Worm (Caenorhabditis elegans) whole organism, young adult: ENCODE measurements around the gene nprt-1.
A peak's percentile ranks its signal among the peaks of the same experiment; 100 is the strongest.

Experiments
- B0019.2 ChIP-seq: fragments of 200-800 bp; sonication (Bioruptor generic); conservative IDR thresholded peaks from 2 replicates; pipeline ENCODE4 v1.3.6; 2022; ENCODE audit warnings: missing genetic modification reagents, missing genetic modification characterization, missing compliant biosample characterization
- D2030.7 ChIP-seq: fragments of 200-800 bp; sonication (Bioruptor generic); IDR thresholded peaks from 2 replicates; pipeline ENCODE4 v1.3.6; 2022; ENCODE audit warnings: missing genetic modification reagents, missing genetic modification characterization, missing compliant biosample characterization
- F22D6.2 ChIP-seq: sonication (generic microtip); optimal IDR thresholded peaks from 2 replicates; lab custom pipeline; 2016; ENCODE audit warnings: mild to moderate bottlenecking, missing genetic modification characterization, missing compliant biosample characterization
- F33H1.4 ChIP-seq: fragments of 200-800 bp; sonication (Bioruptor generic); IDR thresholded peaks from 2 replicates; pipeline ENCODE4 v1.3.6; 2022; ENCODE audit warnings: missing genetic modification reagents, missing genetic modification characterization, missing compliant biosample characterization
- F49E8.2 ChIP-seq: sonication (generic microtip); optimal IDR thresholded peaks from 3 replicates; lab custom pipeline; 2017; ENCODE audit warnings: missing genetic modification characterization, mild to moderate bottlenecking, missing compliant biosample characterization, antibody characterized with exemption, moderate library complexity; ENCODE audit not compliant: insufficient read depth
- F52B5.7 ChIP-seq: sonication (generic microtip); optimal IDR thresholded peaks from 2 replicates; lab custom pipeline; 2016; ENCODE audit warnings: mild to moderate bottlenecking, missing genetic modification characterization, missing compliant biosample characterization
- T26A5.8 ChIP-seq: sonication (generic microtip); optimal IDR thresholded peaks from 2 replicates; lab custom pipeline; 2016; ENCODE audit warnings: missing genetic modification characterization, missing compliant biosample characterization
- Y53F4B.3 ChIP-seq: fragments of 200-800 bp; sonication (Bioruptor generic); IDR thresholded peaks from 2 replicates; pipeline ENCODE4 v1.3.6; 2022; ENCODE audit warnings: missing genetic modification reagents, missing genetic modification characterization, missing compliant biosample characterization
- Y56A3A.18 ChIP-seq: fragments of 200-800 bp; sonication (Bioruptor generic); IDR thresholded peaks from 2 replicates; pipeline ENCODE4 v1.3.6; 2022; ENCODE audit warnings: missing genetic modification reagents, missing genetic modification characterization, missing compliant biosample characterization
- ZK185.1 ChIP-seq: sonication (generic microtip); optimal IDR thresholded peaks from 2 replicates; lab custom pipeline; 2016; ENCODE audit warnings: mild to moderate bottlenecking, missing genetic modification characterization, missing compliant biosample characterization; ENCODE audit not compliant: poor library complexity, severe bottlenecking
- ama-1 ChIP-seq, 3 experiments: fragments of 150-350 bp in 1 of 3; sonication (generic microtip) in 2 of 3; optimal IDR thresholded peaks; 2 replicates each; lab custom pipeline; 2014 to 2018; ENCODE audit warnings: missing biosample characterization in 2 of 3, missing genetic modification characterization in 2 of 3, missing genetic modification reagents in 2 of 3
- aptf-2 ChIP-seq: fragments of 200-800 bp; sonication (Bioruptor generic); conservative IDR thresholded peaks from 2 replicates; pipeline ENCODE4 v1.3.6; 2022; ENCODE audit warnings: missing genetic modification reagents, missing genetic modification characterization, missing compliant biosample characterization
- aptf-3 ChIP-seq: fragments of 200-800 bp; sonication (Bioruptor generic); IDR thresholded peaks from 2 replicates; pipeline ENCODE4 v1.3.6; 2022; ENCODE audit warnings: missing genetic modification characterization, missing compliant biosample characterization
- atf-7 ChIP-seq: sonication (generic microtip); optimal IDR thresholded peaks from 2 replicates; lab custom pipeline; 2017; ENCODE audit warnings: mild to moderate bottlenecking, missing genetic modification characterization, missing compliant biosample characterization
- ccch-3 ChIP-seq: fragments of 200-800 bp; sonication (Bioruptor generic); optimal IDR thresholded peaks from 2 replicates; lab custom pipeline; 2018; ENCODE audit warnings: mild to moderate bottlenecking, missing genetic modification characterization, missing compliant biosample characterization
- ceh-27 ChIP-seq: fragments of 200-800 bp; sonication (Bioruptor generic); optimal IDR thresholded peaks from 2 replicates; lab custom pipeline; 2018; ENCODE audit warnings: mild to moderate bottlenecking, missing genetic modification characterization, moderate library complexity, missing compliant biosample characterization
- ceh-58 ChIP-seq: fragments of 200-800 bp; sonication (Bioruptor generic); IDR thresholded peaks from 2 replicates; pipeline ENCODE4 v1.3.6; 2022; ENCODE audit warnings: missing genetic modification characterization, missing compliant biosample characterization
- ceh-91 ChIP-seq: fragments of 200-800 bp; sonication (Bioruptor generic); IDR thresholded peaks from 2 replicates; pipeline ENCODE4 v1.3.6; 2022; ENCODE audit warnings: missing genetic modification reagents, missing genetic modification characterization, missing compliant biosample characterization
- dox-1 ChIP-seq: fragments of 200-800 bp; sonication (Bioruptor generic); IDR thresholded peaks from 2 replicates; pipeline ENCODE4 v1.3.6; 2022; ENCODE audit warnings: missing genetic modification reagents, missing genetic modification characterization, missing compliant biosample characterization
- egl-44 ChIP-seq: fragments of 200-800 bp; sonication (Bioruptor generic); IDR thresholded peaks from 2 replicates; pipeline ENCODE4 v1.3.6; 2022; ENCODE audit warnings: missing genetic modification reagents, missing genetic modification characterization, missing compliant biosample characterization
- ekl-4 ChIP-seq: fragments of 200-800 bp; sonication (Bioruptor generic); IDR thresholded peaks from 2 replicates; pipeline ENCODE4 v1.3.6; 2022; ENCODE audit warnings: missing genetic modification reagents, missing genetic modification characterization, missing compliant biosample characterization
- fkh-3 ChIP-seq: sonication (generic microtip); optimal IDR thresholded peaks from 2 replicates; lab custom pipeline; 2016; ENCODE audit warnings: mild to moderate bottlenecking, missing genetic modification characterization, missing compliant biosample characterization
- gei-17 ChIP-seq: fragments of 200-800 bp; sonication (Bioruptor generic); optimal IDR thresholded peaks from 2 replicates; lab custom pipeline; 2018; ENCODE audit warnings: mild to moderate bottlenecking, missing genetic modification characterization, missing compliant biosample characterization
- hlh-12 ChIP-seq: sonication (generic microtip); optimal IDR thresholded peaks from 2 replicates; lab custom pipeline; 2016; ENCODE audit warnings: missing genetic modification characterization, missing compliant biosample characterization
- hlh-26 ChIP-seq: fragments of 200-800 bp; sonication (Bioruptor generic); conservative IDR thresholded peaks from 2 replicates; pipeline ENCODE4 v1.3.6; 2022; ENCODE audit warnings: missing genetic modification reagents, missing genetic modification characterization, missing compliant biosample characterization
- hmg-20 ChIP-seq: fragments of 200-800 bp; sonication (Bioruptor generic); IDR thresholded peaks from 2 replicates; pipeline ENCODE4 v1.3.6; 2022; ENCODE audit warnings: missing genetic modification reagents, missing genetic modification characterization, missing compliant biosample characterization
- hsf-1 ChIP-seq: fragments of 200-800 bp; sonication (Bioruptor generic); IDR thresholded peaks from 2 replicates; pipeline ENCODE4 v1.3.6; 2022; ENCODE audit warnings: missing genetic modification reagents, missing genetic modification characterization, missing compliant biosample characterization
- let-526 ChIP-seq: fragments of 200-800 bp; sonication (Bioruptor generic); IDR thresholded peaks from 2 replicates; pipeline ENCODE4 v1.3.6; 2022; ENCODE audit warnings: missing genetic modification reagents, missing genetic modification characterization, missing compliant biosample characterization
- let-607 ChIP-seq, 2 experiments: fragments of 200-800 bp in 1 of 2; sonication (Bioruptor generic) in 1 of 2; sonication (generic microtip) in 1 of 2; optimal IDR thresholded peaks; 2 replicates each; lab custom pipeline; 2016 to 2018; ENCODE audit warnings: mild to moderate bottlenecking in 2 of 2, missing compliant biosample characterization in 2 of 2, missing genetic modification characterization in 2 of 2, moderate library complexity in 2 of 2, missing genotype in 1 of 2
- lin-40 ChIP-seq: sonication (generic microtip); optimal IDR thresholded peaks from 2 replicates; lab custom pipeline; 2016; ENCODE audit warnings: missing genetic modification characterization, mild to moderate bottlenecking, missing compliant biosample characterization, missing genotype, missing genetic modification reagents
- madf-10 ChIP-seq: sonication (generic microtip); optimal IDR thresholded peaks from 2 replicates; lab custom pipeline; 2016; ENCODE audit warnings: mild to moderate bottlenecking, missing genetic modification characterization, missing compliant biosample characterization
- madf-3 ChIP-seq: fragments of 200-800 bp; sonication (Bioruptor generic); IDR thresholded peaks from 2 replicates; pipeline ENCODE4 v1.3.6; 2022; ENCODE audit warnings: missing genetic modification reagents, missing genetic modification characterization, missing compliant biosample characterization
- madf-6 ChIP-seq: fragments of 200-800 bp; sonication (Bioruptor generic); IDR thresholded peaks from 2 replicates; pipeline ENCODE4 v1.3.6; 2022; ENCODE audit warnings: missing genetic modification reagents, missing genetic modification characterization, missing compliant biosample characterization
- madf-8 ChIP-seq: fragments of 200-800 bp; sonication (Bioruptor generic); conservative IDR thresholded peaks from 2 replicates; pipeline ENCODE4 v1.3.6; 2022; ENCODE audit warnings: missing genetic modification reagents, missing genetic modification characterization, missing compliant biosample characterization
- mcd-1 ChIP-seq: fragments of 200-800 bp; sonication (Bioruptor generic); IDR thresholded peaks from 2 replicates; pipeline ENCODE4 v1.3.6; 2022; ENCODE audit warnings: missing genetic modification reagents, missing genetic modification characterization, missing compliant biosample characterization
- mel-28 ChIP-seq: sonication (generic microtip); optimal IDR thresholded peaks from 2 replicates; lab custom pipeline; 2016; ENCODE audit warnings: borderline replicate concordance, mild to moderate bottlenecking, missing genetic modification characterization, missing compliant biosample characterization
- nfya-1 ChIP-seq: sonication (generic microtip); optimal IDR thresholded peaks from 2 replicates; lab custom pipeline; 2017; ENCODE audit warnings: antibody characterized with exemption, missing compliant biosample characterization, missing genetic modification characterization, borderline replicate concordance; ENCODE audit not compliant: insufficient read depth
- nhr-90 ChIP-seq: sonication (generic microtip); optimal IDR thresholded peaks from 2 replicates; lab custom pipeline; 2016; ENCODE audit warnings: missing genotype, mild to moderate bottlenecking, missing genetic modification characterization, missing compliant biosample characterization
- pbrm-1 ChIP-seq: fragments of 200-800 bp; sonication (Bioruptor generic); IDR thresholded peaks from 2 replicates; pipeline ENCODE4 v1.3.6; 2022; ENCODE audit warnings: missing genetic modification reagents, missing genetic modification characterization, missing compliant biosample characterization
- pha-4 ChIP-seq: fragments of 150-350 bp; sonication (generic microtip); optimal IDR thresholded peaks from 2 replicates; lab custom pipeline; 2014; ENCODE audit warnings: missing biosample characterization, missing genetic modification reagents, missing genetic modification characterization
- rpc-1 ChIP-seq, 2 experiments: fragments of 150-350 bp in 1 of 2; sonication (generic microtip) in 1 of 2; optimal IDR thresholded peaks; 2 replicates each; lab custom pipeline; 2014 to 2018; ENCODE audit warnings: missing biosample characterization in 1 of 2, missing genetic modification characterization in 1 of 2, missing genetic modification reagents in 1 of 2, missing genotype in 1 of 2
- sea-2 ChIP-seq: fragments of 200-800 bp; sonication (Bioruptor generic); IDR thresholded peaks from 2 replicates; pipeline ENCODE4 v1.3.6; 2022; ENCODE audit warnings: missing genetic modification characterization, missing compliant biosample characterization
- tbp1 ChIP-seq: fragments of 200-800 bp; sonication (Bioruptor generic); optimal IDR thresholded peaks from 2 replicates; lab custom pipeline; 2018; ENCODE audit warnings: mild to moderate bottlenecking, missing genetic modification characterization, missing compliant biosample characterization
- tbx-9 ChIP-seq: sonication (generic microtip); optimal IDR thresholded peaks from 2 replicates; lab custom pipeline; 2016; ENCODE audit warnings: borderline replicate concordance, missing genetic modification characterization, inconsistent platforms, missing compliant biosample characterization
- unc-130 ChIP-seq: sonication (generic microtip); optimal IDR thresholded peaks from 2 replicates; lab custom pipeline; 2016; ENCODE audit warnings: missing genetic modification reagents, missing genetic modification characterization, missing compliant biosample characterization
- zfh-2 ChIP-seq: fragments of 200-800 bp; sonication (Bioruptor generic); conservative IDR thresholded peaks from 2 replicates; pipeline ENCODE4 v1.3.6; 2022; ENCODE audit warnings: missing genetic modification reagents, missing genetic modification characterization, missing compliant biosample characterization
- zim-3 ChIP-seq: sonication (generic microtip); optimal IDR thresholded peaks from 2 replicates; lab custom pipeline; 2017; ENCODE audit warnings: mild to moderate bottlenecking, missing genetic modification characterization, moderate library complexity, missing compliant biosample characterization
- ztf-6 ChIP-seq: fragments of 200-800 bp; sonication (Bioruptor generic); IDR thresholded peaks from 2 replicates; pipeline ENCODE4 v1.3.6; 2022; ENCODE audit warnings: missing genetic modification reagents, missing genetic modification characterization, missing compliant biosample characterization

nprt-1 gene

ce11 chrIV:2928409-2928808 is 38.2 kb upstream of the nprt-1 start, which contains the start of gene manf-1 (continued):
- TF ChIP-seq T26A5.8 (tag; lab: Kevin White, UChicago) (no peak), zfh-2 (GFP tag; lab: Robert Waterston, UW) (no peak; the same call in 1 of the 2 replicates), Y56A3A.18 (no peak), ceh-27 (GFP tag; lab: Kevin White, UChicago) (no peak), fkh-3 (tag; lab: Kevin White, UChicago) (no peak), aptf-3 (GFP tag; lab: Robert Waterston, UW) (no peak), dox-1 (peak; percentile 64; the same call in 1 of the 2 replicates), unc-130 (GFP tag; lab: Kevin White, UChicago) (no peak), zim-3 (tag; lab: Kevin White, UChicago) (no peak), nhr-90 (no peak), F52B5.7 (tag; lab: Kevin White, UChicago) (no peak), rpc-1 (optimal IDR thresholded peaks at IDR 0.05; lab: Kevin White, UChicago) (no peak), rpc-1 (tag; optimal IDR thresholded peaks at IDR 0.05; lab: Kevin White, UChicago) (no peak), pbrm-1 (peak; percentile 77), tbp1 (peak; percentile 32), B0019.2 (GFP tag; lab: Robert Waterston, UW) (no peak), ztf-6 (no peak), let-607 (tag; optimal IDR thresholded peaks at IDR 0.05; lab: Kevin White, UChicago) (peak; percentile 78 to 88), F33H1.4 (GFP tag; lab: Robert Waterston, UW) (peak; percentile 61), let-526 (GFP tag; lab: Robert Waterston, UW) (no peak), egl-44 (GFP tag; lab: Robert Waterston, UW) (no peak), madf-6 (GFP tag; lab: Robert Waterston, UW) (peak; percentile 67; the same call in 1 of the 2 replicates), madf-10 (tag; lab: Kevin White, UChicago) (no peak), hmg-20 (GFP tag; lab: Robert Waterston, UW) (no peak), lin-40 (tag; lab: Kevin White, UChicago) (peak; percentile 75), madf-8 (GFP tag; lab: Robert Waterston, UW) (0 out of 2 replicates have a peak, but pooled peaks have one; percentile 12), Y53F4B.3 (GFP tag; lab: Robert Waterston, UW) (no peak), ekl-4 (GFP tag; lab: Robert Waterston, UW) (no peak), sea-2 (GFP tag; lab: Robert Waterston, UW) (no peak), mcd-1 (GFP tag; lab: Robert Waterston, UW) (peak; percentile 86), atf-7 (no peak), pha-4 (tag; lab: Kevin White, UChicago) (no peak), hlh-12 (tag; lab: Kevin White, UChicago) (no peak), mel-28 (tag; lab: Kevin White, UChicago) (no peak), tbx-9 (no peak), F49E8.2 (tag; lab: Kevin White, UChicago) (no peak), hsf-1 (GFP tag; lab: Robert Waterston, UW) (no peak), ccch-3 (no peak), D2030.7 (GFP tag; lab: Robert Waterston, UW) (0 out of 2 replicates have a peak, but pooled peaks have one; percentile 9), madf-3 (GFP tag; lab: Robert Waterston, UW) (no peak), nfya-1 (tag; lab: Kevin White, UChicago) (no peak), gei-17 (GFP tag; lab: Kevin White, UChicago) (no peak), aptf-2 (GFP tag; lab: Robert Waterston, UW) (no peak), hlh-26 (GFP tag; lab: Robert Waterston, UW) (no peak), ceh-91 (GFP tag; lab: Robert Waterston, UW) (no peak), ZK185.1 (tag; lab: Kevin White, UChicago) (no peak), F22D6.2 (tag; lab: Kevin White, UChicago) (no peak), ama-1 (optimal IDR thresholded peaks at IDR 0.05; lab: Kevin White, UChicago) (peak; percentile 26), ama-1 (GFP tag; optimal IDR thresholded peaks at IDR 0.05; lab: Kevin White, UChicago) (no peak), ceh-58 (GFP tag; lab: Robert Waterston, UW) (no peak)
